Worm (Caenorhabditis elegans) whole organism, mixed stage, embryonic: Measurements from ENCODE around the gene pqn-22.

Experiments
- M03D4.4 ChIP-seq: sonication (generic microtip); optimal IDR thresholded peaks from 2 replicates; lab custom pipeline; 2017; ENCODE audit warnings: mild to moderate bottlenecking, missing genetic modification characterization, missing compliant biosample characterization
- bed-3 ChIP-seq: fragments of 200-800 bp; sonication (Bioruptor generic); optimal IDR thresholded peaks from 3 replicates; lab custom pipeline; 2018; ENCODE audit warnings: mild to moderate bottlenecking, missing genetic modification characterization, moderate library complexity, missing compliant biosample characterization
- blmp-1 ChIP-seq: fragments of 150-350 bp; optimal IDR thresholded peaks from 2 replicates; lab custom pipeline; 2014; ENCODE audit warnings: missing biosample characterization, missing genetic modification characterization
- ceh-39 ChIP-seq: fragments of 150-350 bp; optimal IDR thresholded peaks from 2 replicates; lab custom pipeline; 2014; ENCODE audit warnings: missing biosample characterization, missing genetic modification characterization
- ceh-43 ChIP-seq: fragments of 200-800 bp; sonication (Bioruptor generic); optimal IDR thresholded peaks from 2 replicates; lab custom pipeline; 2018; ENCODE audit warnings: mild to moderate bottlenecking, missing genetic modification characterization, moderate library complexity, missing compliant biosample characterization
- ces-1 ChIP-seq: fragments of 150-350 bp; optimal IDR thresholded peaks from 2 replicates; lab custom pipeline; 2014; ENCODE audit warnings: missing biosample characterization, missing genetic modification reagents, missing genetic modification characterization
- cnd-1 ChIP-seq: fragments of 200-800 bp; sonication (Bioruptor generic); optimal IDR thresholded peaks from 2 replicates; lab custom pipeline; 2018; ENCODE audit warnings: mild to moderate bottlenecking, missing genetic modification characterization, missing compliant biosample characterization
- drap-1 ChIP-seq: fragments of 200-800 bp; sonication (Bioruptor generic); optimal IDR thresholded peaks from 3 replicates; lab custom pipeline; 2018; ENCODE audit warnings: mild to moderate bottlenecking, missing genetic modification characterization, missing compliant biosample characterization
- elt-1 ChIP-seq: sonication (generic microtip); optimal IDR thresholded peaks from 2 replicates; lab custom pipeline; 2017; ENCODE audit warnings: missing genetic modification characterization, mild to moderate bottlenecking, missing compliant biosample characterization, antibody characterized with exemption, moderate library complexity, borderline replicate concordance; ENCODE audit not compliant: insufficient read depth
- flh-1 ChIP-seq: fragments of 200-800 bp; sonication (Bioruptor generic); optimal IDR thresholded peaks from 2 replicates; lab custom pipeline; 2018; ENCODE audit warnings: mild to moderate bottlenecking, missing genetic modification characterization, moderate library complexity, missing compliant biosample characterization
- ham-2 ChIP-seq: fragments of 200-800 bp; sonication (Bioruptor generic); optimal IDR thresholded peaks from 2 replicates; lab custom pipeline; 2018; ENCODE audit warnings: mild to moderate bottlenecking, missing genetic modification characterization, missing compliant biosample characterization
- hlh-1 ChIP-seq: fragments of 150-350 bp; optimal IDR thresholded peaks from 2 replicates; lab custom pipeline; 2014; ENCODE audit warnings: missing biosample characterization, missing genetic modification reagents, missing genetic modification characterization
- lin-13 ChIP-seq: fragments of 150-350 bp; optimal IDR thresholded peaks from 2 replicates; lab custom pipeline; 2014; ENCODE audit warnings: missing biosample characterization, missing genetic modification characterization
- lin-32 ChIP-seq: fragments of 200-800 bp; sonication (Bioruptor generic); optimal IDR thresholded peaks from 2 replicates; lab custom pipeline; 2018; ENCODE audit warnings: mild to moderate bottlenecking, missing genetic modification characterization, missing compliant biosample characterization
- lsy-2 ChIP-seq: fragments of 150-350 bp; optimal IDR thresholded peaks from 2 replicates; lab custom pipeline; 2014; ENCODE audit warnings: missing biosample characterization, missing genetic modification characterization
- mab-5 ChIP-seq: fragments of 150-350 bp; optimal IDR thresholded peaks from 2 replicates; lab custom pipeline; 2014; ENCODE audit warnings: missing biosample characterization, missing genetic modification characterization
- nhr-12 ChIP-seq: fragments of 150-350 bp; optimal IDR thresholded peaks from 2 replicates; lab custom pipeline; 2014; ENCODE audit warnings: missing biosample characterization, missing genetic modification characterization
- nhr-2 ChIP-seq: fragments of 150-350 bp; optimal IDR thresholded peaks from 2 replicates; lab custom pipeline; 2014; ENCODE audit warnings: missing biosample characterization, missing genetic modification characterization
- nhr-237 ChIP-seq: fragments of 150-350 bp; optimal IDR thresholded peaks from 2 replicates; lab custom pipeline; 2014; ENCODE audit warnings: missing biosample characterization, missing genetic modification characterization
- nhr-76 ChIP-seq: sonication (generic microtip); optimal IDR thresholded peaks from 2 replicates; lab custom pipeline; 2017; ENCODE audit warnings: missing biosample characterization, missing genetic modification characterization
- pha-4 ChIP-seq: fragments of 150-350 bp; optimal IDR thresholded peaks from 2 replicates; lab custom pipeline; 2018; ENCODE audit warnings: missing biosample characterization, missing genetic modification reagents, missing genetic modification characterization
- sem-2 ChIP-seq: fragments of 200-800 bp; sonication (Bioruptor generic); optimal IDR thresholded peaks from 2 replicates; lab custom pipeline; 2018; ENCODE audit warnings: mild to moderate bottlenecking, missing genetic modification characterization, missing compliant biosample characterization
- sptf-1 ChIP-seq: sonication (generic microtip); optimal IDR thresholded peaks from 2 replicates; lab custom pipeline; 2017; ENCODE audit warnings: mild to moderate bottlenecking, missing genetic modification characterization, moderate library complexity, missing compliant biosample characterization
- tbx-8 ChIP-seq: fragments of 200-800 bp; sonication (Bioruptor generic); optimal IDR thresholded peaks from 2 replicates; lab custom pipeline; 2018; ENCODE audit warnings: mild to moderate bottlenecking, missing genetic modification characterization, moderate library complexity, missing compliant biosample characterization
- unc-120 ChIP-seq: sonication (generic microtip); optimal IDR thresholded peaks from 2 replicates; lab custom pipeline; 2017; ENCODE audit warnings: missing genetic modification characterization, missing compliant biosample characterization; ENCODE audit not compliant: poor library complexity, severe bottlenecking
- unc-39 ChIP-seq: fragments of 150-350 bp; optimal IDR thresholded peaks from 2 replicates; lab custom pipeline; 2014; ENCODE audit warnings: missing biosample characterization, missing genetic modification characterization
- unc-62 ChIP-seq: fragments of 150-350 bp; optimal IDR thresholded peaks from 2 replicates; lab custom pipeline; 2014; ENCODE audit warnings: missing biosample characterization, missing genetic modification reagents, missing genetic modification characterization
- zip-8 ChIP-seq: fragments of 150-350 bp; optimal IDR thresholded peaks from 2 replicates; lab custom pipeline; 2014; ENCODE audit warnings: missing biosample characterization, missing genetic modification characterization
- ztf-11 ChIP-seq: fragments of 150-350 bp; optimal IDR thresholded peaks from 2 replicates; lab custom pipeline; 2014; ENCODE audit warnings: missing biosample characterization, missing genetic modification characterization

The pqn-22 gene

DNA sequence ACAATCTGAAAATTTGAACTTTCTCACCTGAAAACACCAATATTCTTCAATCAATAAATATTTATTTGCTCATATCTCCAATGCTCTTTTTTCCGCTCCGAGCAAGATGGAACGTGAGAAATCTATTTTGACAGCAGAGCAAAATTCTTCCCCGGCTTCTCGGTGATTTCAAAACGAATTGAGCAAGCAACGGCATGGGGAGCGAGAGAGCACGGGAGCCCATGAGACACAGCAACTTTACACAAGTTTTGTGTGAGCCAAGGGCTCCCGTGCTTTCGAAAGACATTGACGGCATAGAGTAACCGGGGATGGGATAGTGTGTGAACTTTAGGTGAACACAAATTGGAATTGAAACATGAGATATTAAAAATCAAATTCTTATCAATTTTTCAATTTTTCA lies 46.6 kb downstream of the pqn-22 start:
- TF ChIP-seq unc-120 (tag; lab: Kevin White, UChicago) (peak; percentile 43), blmp-1 (no peak), ceh-39 (tag; lab: Kevin White, UChicago) (no peak), unc-62 (GFP tag; lab: Kevin White, UChicago) (peak; percentile 36), mab-5 (tag; lab: Kevin White, UChicago) (no peak), hlh-1 (tag; lab: Kevin White, UChicago) (peak; percentile 23)

DNA sequence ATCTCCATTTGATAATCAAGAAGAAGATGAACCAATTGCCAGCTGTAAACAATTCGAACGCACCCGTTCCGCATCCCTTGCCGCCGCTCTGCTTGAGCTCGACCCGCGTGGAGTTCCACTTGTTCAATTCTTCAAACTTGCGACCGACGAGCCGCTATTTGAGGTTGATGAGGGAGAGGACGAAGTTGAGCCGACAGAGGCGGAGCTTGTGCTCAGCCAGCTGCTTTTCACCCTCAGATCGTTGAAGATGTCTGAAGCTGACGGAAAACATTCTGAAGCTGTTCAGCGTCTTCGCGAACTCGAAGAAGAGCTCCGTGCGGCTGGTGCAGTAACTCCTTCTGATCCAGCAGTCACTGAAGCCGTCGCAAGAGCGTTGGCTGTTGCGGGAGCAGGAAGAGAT lies 47.6 kb downstream of the pqn-22 start:
- TF ChIP-seq nhr-12 (tag; lab: Kevin White, UChicago) (no peak), bed-3 (no peak), sem-2 (GFP tag; lab: Kevin White, UChicago) (no peak), M03D4.4 (tag; lab: Kevin White, UChicago) (no peak), ceh-43 (GFP tag; lab: Kevin White, UChicago) (no peak), ceh-39 (tag; lab: Kevin White, UChicago) (no peak), nhr-2 (no peak), unc-62 (GFP tag; lab: Kevin White, UChicago) (no peak), ces-1 (GFP tag; lab: Kevin White, UChicago) (no peak), hlh-1 (tag; lab: Kevin White, UChicago) (no peak), unc-39 (tag; lab: Kevin White, UChicago) (no peak)

DNA sequence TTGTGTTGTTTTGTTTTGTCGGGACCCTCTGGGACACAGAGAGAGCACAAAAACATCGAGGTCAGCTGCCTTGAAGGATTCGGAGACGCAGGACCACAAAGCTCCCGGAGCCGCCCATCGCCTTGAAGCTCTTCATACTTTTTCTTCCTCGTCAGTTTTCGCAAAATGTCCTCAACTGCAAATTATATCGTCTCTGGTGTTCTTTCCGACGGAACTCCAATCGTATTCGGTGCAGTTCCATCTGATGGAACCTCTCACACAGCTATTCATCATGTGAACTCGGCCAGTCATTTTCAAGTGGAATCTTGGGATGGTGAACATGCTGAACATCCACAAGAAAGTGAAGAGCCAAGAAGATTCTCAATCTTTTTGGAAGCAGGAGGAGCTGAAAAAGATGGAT lies 48.0 kb downstream of the pqn-22 start:
- TF ChIP-seq hlh-1 (tag; lab: Kevin White, UChicago) (peak; percentile 8), sptf-1 (tag; lab: Kevin White, UChicago) (no peak)

DNA sequence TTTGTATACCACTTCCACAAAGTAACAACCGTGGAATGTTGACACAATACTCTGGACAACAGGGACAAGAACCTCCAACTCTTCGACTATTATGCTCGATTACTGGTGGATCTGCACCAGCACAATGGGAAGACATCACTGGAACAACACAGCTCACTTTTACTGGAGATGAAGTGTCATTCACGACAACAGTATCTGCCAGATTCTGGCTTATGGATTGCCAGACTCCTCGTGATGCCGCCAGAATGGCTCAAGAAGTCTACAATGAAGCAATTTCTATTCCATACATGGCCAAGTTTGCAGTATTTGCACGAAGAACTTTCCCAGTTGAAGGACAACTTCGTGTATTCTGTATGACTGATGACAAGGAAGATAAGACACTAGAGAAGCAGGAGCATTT lies 50.2 kb downstream of the pqn-22 start:
- TF ChIP-seq ham-2 = no peak
- TF ChIP-seq nhr-76 (tag; lab: Kevin White, UChicago) = no peak
- no peak for TF ChIP-seq ceh-43 (GFP tag; lab: Kevin White, UChicago)
- no peak for TF ChIP-seq ces-1 (GFP tag; lab: Kevin White, UChicago)
- TF ChIP-seq lin-13 (tag; lab: Kevin White, UChicago) = no peak
- no peak for TF ChIP-seq blmp-1
- TF ChIP-seq nhr-237 (tag; lab: Kevin White, UChicago) = no peak
- TF ChIP-seq cnd-1 = no peak
- TF ChIP-seq zip-8 (tag; lab: Kevin White, UChicago) = no peak
- no peak for TF ChIP-seq nhr-12 (tag; lab: Kevin White, UChicago)
- TF ChIP-seq tbx-8 (GFP tag; lab: Kevin White, UChicago) = no peak
- no peak for TF ChIP-seq elt-1 (tag; lab: Kevin White, UChicago)
- TF ChIP-seq flh-1 (GFP tag; lab: Kevin White, UChicago) = no peak

DNA sequence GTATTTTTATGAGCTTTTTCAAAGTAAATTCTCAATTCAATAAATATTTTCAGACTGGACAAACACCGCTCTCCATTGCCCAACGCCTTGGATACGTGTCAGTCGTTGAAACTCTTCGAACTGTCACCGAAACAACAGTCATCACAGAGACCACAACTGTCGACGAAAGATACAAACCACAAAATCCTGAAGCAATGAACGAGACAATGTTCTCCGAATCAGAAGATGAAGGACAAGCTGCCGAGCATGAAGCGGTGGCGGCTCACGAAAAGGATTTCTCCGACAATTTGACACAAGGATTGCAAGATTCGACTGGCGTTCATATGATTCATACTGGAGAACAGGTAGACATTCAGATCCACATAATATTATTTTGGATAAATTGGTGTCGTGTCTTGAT lies 53.6 kb downstream of the pqn-22 start:
- TF ChIP-seq hlh-1 (tag; lab: Kevin White, UChicago) = no peak
- TF ChIP-seq nhr-237 (tag; lab: Kevin White, UChicago) = no peak
- no peak for TF ChIP-seq pha-4 (tag; lab: Kevin White, UChicago)
- no peak for TF ChIP-seq ztf-11
- no peak for TF ChIP-seq nhr-76 (tag; lab: Kevin White, UChicago)
- TF ChIP-seq M03D4.4 (tag; lab: Kevin White, UChicago) = no peak
- no peak for TF ChIP-seq drap-1
- no peak for TF ChIP-seq blmp-1
- no peak for TF ChIP-seq bed-3

DNA sequence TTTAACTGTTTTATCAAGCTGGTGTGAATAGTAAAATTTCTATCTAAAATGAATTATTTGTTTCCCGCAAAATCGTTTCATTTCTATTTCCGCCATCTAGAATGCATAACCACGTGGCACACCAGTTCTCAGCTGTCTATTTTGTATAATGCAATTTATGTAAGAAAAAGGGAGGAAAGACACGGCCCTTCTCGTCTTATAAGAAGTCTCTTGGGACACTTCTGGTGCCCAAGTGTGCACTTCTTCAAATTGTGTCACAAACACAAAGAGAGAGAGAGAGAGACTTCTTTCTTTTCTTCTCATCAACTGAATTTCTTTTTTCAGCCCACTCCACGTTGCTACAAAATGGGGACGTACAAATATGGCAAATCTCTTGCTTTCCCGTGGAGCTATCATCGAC lies 56.2 kb downstream of the pqn-22 start:
- TF ChIP-seq ztf-11 (no peak), ces-1 (GFP tag; lab: Kevin White, UChicago) (peak; percentile 92), zip-8 (tag; lab: Kevin White, UChicago) (no peak), ham-2 (no peak), lin-32 (peak; percentile 4), lsy-2 (tag; lab: Kevin White, UChicago) (no peak), nhr-237 (tag; lab: Kevin White, UChicago) (no peak), flh-1 (GFP tag; lab: Kevin White, UChicago) (no peak), M03D4.4 (tag; lab: Kevin White, UChicago) (no peak), ceh-39 (tag; lab: Kevin White, UChicago) (no peak), unc-62 (GFP tag; lab: Kevin White, UChicago) (no peak)
- TF ChIP-seq, all 35 proteins: peak for 2
